Fruit fly (Drosophila melanogaster): ENCODE measurements around the gene Fbxl4.

Gene Fbxl4

dm6 chrX:14226093-14226492 lies 11.6 kb downstream of the Fbxl4 start, which contains the start of gene mRpL38:
TSS of gene mRpL38 (plus strand) at chrX:14226289.
- TF ChIP-seq Sin3A (optimal IDR thresholded peaks at IDR 0.05) (no peak), ttk (optimal IDR thresholded peaks at IDR 0.05) (no peak), insv (optimal IDR thresholded peaks at IDR 0.05) (no peak), Myc (optimal IDR thresholded peaks at IDR 0.05) (no peak), h (optimal IDR thresholded peaks at IDR 0.05) (no peak), psq (optimal IDR thresholded peaks at IDR 0.05) (no peak)

dm6 chrX:14225665-14226064 lies 12.1 kb downstream of the Fbxl4 start, which contains the start of gene CG11674:
TSS of gene CG11674 (minus strand) at chrX:14225879.
- TF ChIP-seq h (optimal IDR thresholded peaks at IDR 0.05), result no peak
- no peak for TF ChIP-seq Myc (optimal IDR thresholded peaks at IDR 0.05)
- TF ChIP-seq ttk (optimal IDR thresholded peaks at IDR 0.05), result no peak
- TF ChIP-seq psq (optimal IDR thresholded peaks at IDR 0.05), result no peak
- no peak for TF ChIP-seq Sin3A (optimal IDR thresholded peaks at IDR 0.05)
- TF ChIP-seq insv (optimal IDR thresholded peaks at IDR 0.05), result no peak

- TF ChIP-seq ttk (optimal IDR thresholded peaks at IDR 0.05) (no peak), psq (optimal IDR thresholded peaks at IDR 0.05) (no peak), insv (optimal IDR thresholded peaks at IDR 0.05) (no peak), h (optimal IDR thresholded peaks at IDR 0.05) (no peak), Myc (optimal IDR thresholded peaks at IDR 0.05) (no peak), Sin3A (optimal IDR thresholded peaks at IDR 0.05) (no peak)
These were observed 15.7 kb downstream of the Fbxl4 start for dm6 chrX:14221995-14222394.

- TF ChIP-seq ttk (optimal IDR thresholded peaks at IDR 0.05) (no peak), h (optimal IDR thresholded peaks at IDR 0.05) (no peak), psq (optimal IDR thresholded peaks at IDR 0.05) (no peak), Sin3A (optimal IDR thresholded peaks at IDR 0.05) (no peak)
These were observed 16.5 kb downstream of the Fbxl4 start for dm6 chrX:14221182-14221581.

- TF ChIP-seq Sin3A (optimal IDR thresholded peaks at IDR 0.05) (no peak), insv (optimal IDR thresholded peaks at IDR 0.05) (no peak), ttk (optimal IDR thresholded peaks at IDR 0.05) (no peak), Myc (optimal IDR thresholded peaks at IDR 0.05) (no peak), psq (optimal IDR thresholded peaks at IDR 0.05) (no peak), h (optimal IDR thresholded peaks at IDR 0.05) (no peak)
These were observed 19.7 kb downstream of the Fbxl4 start for dm6 chrX:14218045-14218483.

dm6 chrX:14216844-14217243 lies 20.9 kb downstream of the Fbxl4 start:
- no peak for TF ChIP-seq Sin3A (optimal IDR thresholded peaks at IDR 0.05)
- TF ChIP-seq Myc (optimal IDR thresholded peaks at IDR 0.05), result no peak
- no peak for TF ChIP-seq psq (optimal IDR thresholded peaks at IDR 0.05)
- no peak for TF ChIP-seq insv (optimal IDR thresholded peaks at IDR 0.05)
- no peak for TF ChIP-seq h (optimal IDR thresholded peaks at IDR 0.05)
- TF ChIP-seq ttk (optimal IDR thresholded peaks at IDR 0.05), result no peak

- no peak for TF ChIP-seq psq (optimal IDR thresholded peaks at IDR 0.05)
- no peak for TF ChIP-seq Sin3A (optimal IDR thresholded peaks at IDR 0.05)
- TF ChIP-seq Myc (optimal IDR thresholded peaks at IDR 0.05), result no peak
- TF ChIP-seq insv (optimal IDR thresholded peaks at IDR 0.05), result no peak
- no peak for TF ChIP-seq ttk (optimal IDR thresholded peaks at IDR 0.05)
- no peak for TF ChIP-seq h (optimal IDR thresholded peaks at IDR 0.05)
These were observed 21.9 kb downstream of the Fbxl4 start for dm6 chrX:14215834-14216233.

- TF ChIP-seq ttk (optimal IDR thresholded peaks at IDR 0.05), result no peak
These were observed 22.9 kb downstream of the Fbxl4 start for dm6 chrX:14214505-14215449.

- TF ChIP-seq Myc (optimal IDR thresholded peaks at IDR 0.05), result no peak
- TF ChIP-seq insv (optimal IDR thresholded peaks at IDR 0.05), result no peak
- no peak for TF ChIP-seq psq (optimal IDR thresholded peaks at IDR 0.05)
- no peak for TF ChIP-seq ttk (optimal IDR thresholded peaks at IDR 0.05)
- no peak for TF ChIP-seq h (optimal IDR thresholded peaks at IDR 0.05)
- TF ChIP-seq Sin3A (optimal IDR thresholded peaks at IDR 0.05), result no peak
These were observed 24.1 kb downstream of the Fbxl4 start for dm6 chrX:14213509-14214154.

dm6 chrX:14212147-14212792 lies 25.5 kb downstream of the Fbxl4 start:
- TF ChIP-seq ttk (optimal IDR thresholded peaks at IDR 0.05) (no peak), h (optimal IDR thresholded peaks at IDR 0.05) (no peak), Myc (optimal IDR thresholded peaks at IDR 0.05) (no peak), psq (optimal IDR thresholded peaks at IDR 0.05) (no peak), insv (optimal IDR thresholded peaks at IDR 0.05) (no peak), Sin3A (optimal IDR thresholded peaks at IDR 0.05) (no peak)

- no peak for TF ChIP-seq Sin3A (optimal IDR thresholded peaks at IDR 0.05)
- TF ChIP-seq h (optimal IDR thresholded peaks at IDR 0.05), result no peak
- TF ChIP-seq Myc (optimal IDR thresholded peaks at IDR 0.05), result no peak
- TF ChIP-seq psq (optimal IDR thresholded peaks at IDR 0.05), result no peak
- TF ChIP-seq insv (optimal IDR thresholded peaks at IDR 0.05), result no peak
- no peak for TF ChIP-seq ttk (optimal IDR thresholded peaks at IDR 0.05)
These were observed 26.3 kb downstream of the Fbxl4 start for dm6 chrX:14211250-14211944.

Data from Kc167 (cell line).